Fruit fly (Drosophila melanogaster): ENCODE measurements around the gene APP-BP1.
"Not testable (repeated sequence)": the region's sequence is repeated elsewhere in the genome, so short reads cannot be mapped to it uniquely, and the experiment has no call there.

The APP-BP1 gene

DNA sequence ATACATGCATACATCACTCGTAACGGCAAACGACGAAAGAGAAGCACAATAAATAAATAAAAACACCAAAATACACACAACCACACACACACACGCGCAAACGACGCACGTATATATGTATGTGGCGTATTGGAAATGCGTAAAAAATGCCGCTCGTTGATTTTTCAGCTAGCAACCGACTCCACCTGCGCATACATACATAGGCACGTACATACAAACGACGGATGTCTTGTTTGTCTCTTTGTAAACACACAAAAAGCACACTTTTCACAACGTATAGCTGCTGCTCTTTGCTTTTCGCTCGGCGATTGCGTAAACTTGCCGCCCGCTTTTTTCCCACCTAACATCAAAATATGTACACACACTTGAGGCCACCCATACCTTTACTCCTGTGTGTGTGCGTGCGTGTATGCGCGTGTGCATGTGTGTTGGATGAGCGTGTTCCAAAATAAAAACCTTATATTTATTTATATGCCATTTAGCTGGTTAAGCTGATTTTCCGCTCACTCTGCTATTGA lies 21.7 kb downstream of the APP-BP1 start:
- TF ChIP-seq EcR (GFP tag; optimal IDR thresholded peaks at IDR 0.05) (no peak), pan (optimal IDR thresholded peaks at IDR 0.05) (no peak), usp (GFP tag; optimal IDR thresholded peaks at IDR 0.05) (no peak)

DNA sequence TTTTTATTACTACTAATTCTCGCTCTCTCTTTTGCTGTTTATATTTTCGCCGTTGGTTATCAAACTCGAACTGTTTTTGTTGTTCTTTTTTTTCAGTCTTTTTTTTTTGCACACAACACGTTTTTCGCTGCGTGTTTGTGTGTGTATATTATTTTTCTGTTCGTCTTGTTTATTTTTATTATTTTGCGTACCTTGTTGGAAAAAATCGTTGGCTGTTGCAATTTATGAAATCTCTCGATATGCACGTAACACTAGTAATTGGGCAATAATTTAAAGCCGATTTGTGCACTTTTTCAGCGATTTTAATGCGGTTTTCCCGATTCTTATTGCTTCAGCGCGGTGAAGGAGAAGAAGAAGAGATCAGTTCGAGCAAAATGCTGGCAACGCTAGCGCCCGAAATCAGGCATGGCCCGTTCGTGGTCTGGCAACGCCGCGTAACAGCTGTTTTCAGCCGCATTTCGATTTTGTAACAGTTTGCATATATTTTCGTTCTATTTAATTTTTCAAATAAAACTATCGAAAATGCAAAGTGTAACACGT lies 22.3 kb downstream of the APP-BP1 start, which contains the start of the genes FoxK and mRpL2:
TSS of gene FoxK (minus strand) at position 365 of the 540 bp plus-strand sequence.
TSS of gene mRpL2 (plus strand) at position 429 of the 540 bp plus-strand sequence.
- TF ChIP-seq psq (optimal IDR thresholded peaks at IDR 0.05): no peak

DNA sequence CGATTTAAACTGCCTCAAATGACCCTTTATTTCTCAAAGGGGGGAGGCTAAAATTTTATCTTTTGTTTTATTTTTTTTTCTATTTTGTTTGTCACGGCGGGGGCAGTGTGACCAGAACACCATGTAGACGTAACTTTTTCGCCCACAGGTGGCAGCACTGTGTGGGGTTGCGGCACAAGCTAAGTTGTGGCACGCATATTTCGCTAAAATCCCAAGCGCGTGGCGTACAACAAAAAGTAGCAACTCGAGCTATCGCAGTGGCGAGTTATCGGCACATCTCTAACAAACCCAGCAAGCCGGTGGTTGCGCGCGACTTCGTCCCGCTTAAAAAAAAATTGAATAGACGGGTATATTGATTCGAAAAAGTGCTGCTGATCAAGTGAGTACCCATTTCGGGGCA lies 24.9 kb downstream of the APP-BP1 start, which contains the start of the genes Ufd1 and NaPi-III:
TSS of gene Ufd1 (minus strand) at position 129 of the 400 bp plus-strand sequence.
TSS of gene NaPi-III (plus strand) at position 261 of the 400 bp plus-strand sequence.
- TF ChIP-seq Dll (optimal IDR thresholded peaks at IDR 0.05) (no peak), psq (optimal IDR thresholded peaks at IDR 0.05) (no peak), EcR (GFP tag; optimal IDR thresholded peaks at IDR 0.05) (no peak), usp (GFP tag; optimal IDR thresholded peaks at IDR 0.05) (no peak), CG8478 (optimal IDR thresholded peaks at IDR 0.05) (no peak), pan (optimal IDR thresholded peaks at IDR 0.05) (no peak)

DNA sequence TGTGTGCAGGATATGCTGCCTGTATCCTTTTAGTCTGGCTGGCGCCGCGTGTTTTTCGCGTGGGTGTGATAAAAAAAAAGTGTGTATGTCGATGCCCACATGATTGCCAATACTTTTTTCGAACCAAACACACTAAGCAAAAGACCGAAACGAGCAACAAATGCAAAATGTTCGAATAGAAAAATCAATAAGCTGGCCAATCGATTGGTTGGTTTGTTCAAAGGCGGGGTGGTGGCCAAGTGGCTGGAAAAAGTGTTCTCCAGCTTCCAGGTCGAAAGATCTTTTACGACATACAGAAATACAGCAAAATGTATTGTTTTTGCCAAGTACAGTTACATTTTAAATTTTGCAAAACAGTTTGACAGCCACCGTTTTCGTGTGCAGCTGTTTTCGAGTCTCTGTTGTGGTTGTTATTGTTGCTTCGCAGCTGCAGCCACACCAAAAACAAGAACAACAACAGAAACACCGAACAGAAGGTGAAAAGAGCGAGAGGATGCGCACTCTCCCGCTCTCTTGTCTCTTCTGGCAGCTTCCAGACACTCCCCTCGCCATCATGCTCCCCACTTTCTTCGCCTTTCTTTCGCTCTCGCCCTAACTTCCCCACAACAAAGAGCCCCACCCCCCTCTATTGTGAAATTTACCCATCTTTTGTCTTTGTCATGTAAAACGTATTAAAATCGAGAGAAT lies 25.5 kb downstream of the APP-BP1 start:
- TF ChIP-seq pan (optimal IDR thresholded peaks at IDR 0.05) (no peak), EcR (GFP tag; optimal IDR thresholded peaks at IDR 0.05) (no peak), CG8478 (optimal IDR thresholded peaks at IDR 0.05) (no peak), psq (optimal IDR thresholded peaks at IDR 0.05) (no peak), usp (GFP tag; optimal IDR thresholded peaks at IDR 0.05) (no peak), Dll (optimal IDR thresholded peaks at IDR 0.05) (peak; percentile 90)

dm6 chr3L:11124439-11124838 lies 26.2 kb downstream of the APP-BP1 start:
- TF ChIP-seq EcR (GFP tag; optimal IDR thresholded peaks at IDR 0.05) (no peak), pan (optimal IDR thresholded peaks at IDR 0.05) (no peak), Dll (optimal IDR thresholded peaks at IDR 0.05) (no peak), psq (optimal IDR thresholded peaks at IDR 0.05) (no peak), usp (GFP tag; optimal IDR thresholded peaks at IDR 0.05) (no peak), CG8478 (optimal IDR thresholded peaks at IDR 0.05) (no peak)

- no peak for TF ChIP-seq CG8478 (optimal IDR thresholded peaks at IDR 0.05)
- no peak for TF ChIP-seq EcR (GFP tag; optimal IDR thresholded peaks at IDR 0.05)
- no peak for TF ChIP-seq Dll (optimal IDR thresholded peaks at IDR 0.05)
- TF ChIP-seq usp (GFP tag; optimal IDR thresholded peaks at IDR 0.05): no peak
- no peak for TF ChIP-seq pan (optimal IDR thresholded peaks at IDR 0.05)
- no peak for TF ChIP-seq psq (optimal IDR thresholded peaks at IDR 0.05)
Measured at dm6 chr3L:11124841-11125240, 26.6 kb downstream of the APP-BP1 start.

DNA sequence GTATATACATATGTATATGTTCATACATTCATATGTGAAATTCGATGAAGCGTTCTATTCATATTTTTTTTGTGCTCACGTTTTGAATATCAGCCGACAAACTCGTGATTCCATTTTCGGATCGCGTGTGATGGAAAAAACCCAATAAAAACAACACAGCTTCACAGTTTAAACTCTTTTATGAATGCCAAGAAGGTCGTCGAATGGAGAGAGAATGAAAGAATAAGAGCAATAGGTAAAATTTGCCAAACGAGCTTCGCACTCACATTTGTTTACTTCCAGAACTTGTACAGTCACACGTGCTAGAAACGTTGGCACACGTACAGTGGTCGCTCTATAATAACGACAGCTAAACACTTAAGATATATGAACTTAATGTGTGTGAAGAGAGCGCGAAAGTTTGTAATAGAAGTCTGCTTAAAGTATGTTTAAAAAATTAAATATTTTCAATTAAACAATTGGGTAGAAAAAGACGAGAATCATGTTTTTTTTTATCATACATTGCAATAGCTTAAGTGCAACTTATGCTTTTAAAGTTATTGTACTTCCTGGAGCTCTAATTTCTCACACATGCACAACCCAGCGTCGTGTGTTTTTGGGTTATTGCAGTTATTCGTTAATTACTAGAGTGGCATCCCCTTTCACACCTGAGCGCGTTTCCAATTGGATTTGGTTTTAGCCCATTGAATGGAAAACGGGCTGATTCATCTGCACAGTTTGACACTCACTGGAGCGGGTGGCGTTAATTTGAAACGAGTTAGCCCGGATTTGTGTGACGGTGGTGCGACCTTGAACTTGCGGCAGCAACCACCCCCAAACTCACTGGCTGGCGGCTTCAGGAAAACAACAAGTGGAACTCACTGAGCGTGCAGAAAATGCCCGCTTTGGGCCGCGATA lies 27.7 kb downstream of the APP-BP1 start:
- TF ChIP-seq CG8478 (optimal IDR thresholded peaks at IDR 0.05) (no peak), usp (GFP tag; optimal IDR thresholded peaks at IDR 0.05) (no peak), pan (optimal IDR thresholded peaks at IDR 0.05) (no peak), EcR (GFP tag; optimal IDR thresholded peaks at IDR 0.05) (no peak), Dll (optimal IDR thresholded peaks at IDR 0.05) (no peak), psq (optimal IDR thresholded peaks at IDR 0.05) (no peak)

dm6 chr3L:11130535-11130934 lies 32.3 kb downstream of the APP-BP1 start, which contains the start of gene nol:
nol (plus strand) TSS chr3L:11130835.
- TF ChIP-seq Dll (optimal IDR thresholded peaks at IDR 0.05): no peak
- no peak for TF ChIP-seq EcR (GFP tag; optimal IDR thresholded peaks at IDR 0.05)
- TF ChIP-seq CG8478 (optimal IDR thresholded peaks at IDR 0.05): no peak
- TF ChIP-seq psq (optimal IDR thresholded peaks at IDR 0.05): no peak
- no peak for TF ChIP-seq usp (GFP tag; optimal IDR thresholded peaks at IDR 0.05)
- TF ChIP-seq pan (optimal IDR thresholded peaks at IDR 0.05): no peak

- not testable (repeated sequence) for TF ChIP-seq CG8478 (optimal IDR thresholded peaks at IDR 0.05); usp (GFP tag; optimal IDR thresholded peaks at IDR 0.05); EcR (GFP tag; optimal IDR thresholded peaks at IDR 0.05)
Measured at dm6 chr3L:11132055-11132454, 33.8 kb downstream of the APP-BP1 start, which contains the start of gene CG32074. CG32074 (minus strand) TSS chr3L:11132322.

dm6 chr3L:11134886-11135285 lies 36.7 kb downstream of the APP-BP1 start, which contains the start of gene CG14143:
CG14143 (plus strand) TSS chr3L:11134987.
- not testable (repeated sequence) for TF ChIP-seq usp (GFP tag; optimal IDR thresholded peaks at IDR 0.05); EcR (GFP tag; optimal IDR thresholded peaks at IDR 0.05); psq (optimal IDR thresholded peaks at IDR 0.05)

dm6 chr3L:11135846-11136245 lies 37.6 kb downstream of the APP-BP1 start, which contains the start of gene IRSp53:
IRSp53 (plus strand) TSS chr3L:11136049.
- TF ChIP-seq pan (optimal IDR thresholded peaks at IDR 0.05) (no peak), Dll (optimal IDR thresholded peaks at IDR 0.05) (no peak), EcR (GFP tag; optimal IDR thresholded peaks at IDR 0.05) (no peak), usp (GFP tag; optimal IDR thresholded peaks at IDR 0.05) (no peak), psq (optimal IDR thresholded peaks at IDR 0.05) (no peak), CG8478 (optimal IDR thresholded peaks at IDR 0.05) (no peak)
